Fruit fly (Drosophila melanogaster) whole organism, embryonic: ENCODE results near the gene Cp18.

Source experiments
- Abd-B ChIP-seq: fragments of 200-800 bp; sonication (Bioruptor generic); optimal IDR thresholded peaks from 2 replicates; lab custom pipeline; 2018; ENCODE audit warnings: missing biosample characterization, mild to moderate bottlenecking, missing genetic modification characterization, moderate library complexity
- Ada2b ChIP-seq: fragments of 200-800 bp; sonication (Bioruptor generic); IDR thresholded peaks from 2 replicates; pipeline ENCODE4 v1.3.6; 2022; ENCODE audit warnings: missing biosample characterization, missing genetic modification characterization
- B-H1 ChIP-seq: fragments of 200-800 bp; sonication (Bioruptor generic); IDR thresholded peaks from 3 replicates; pipeline ENCODE4 v1.3.6; 2022; ENCODE audit warnings: missing biosample characterization, missing genetic modification characterization
- Blimp-1 ChIP-seq: fragments of 200-800 bp; sonication (Bioruptor generic); optimal IDR thresholded peaks from 3 replicates; lab custom pipeline; 2018; ENCODE audit warnings: missing biosample characterization, missing genetic modification characterization, mild to moderate bottlenecking, moderate library complexity, missing genetic modification reagents
- Bteb2 ChIP-seq: fragments of 200-800 bp; sonication (Bioruptor generic); optimal IDR thresholded peaks from 2 replicates; lab custom pipeline; 2016; ENCODE audit warnings: missing biosample characterization, missing genetic modification characterization
- CG10267 ChIP-seq: fragments of 200-800 bp; sonication (Bioruptor generic); optimal IDR thresholded peaks from 2 replicates; lab custom pipeline; 2018; ENCODE audit warnings: missing biosample characterization, mild to moderate bottlenecking, missing genetic modification characterization, moderate library complexity
- CG10979 ChIP-seq: fragments of 200-800 bp; sonication (Bioruptor generic); optimal IDR thresholded peaks from 2 replicates; lab custom pipeline; 2018; ENCODE audit warnings: missing biosample characterization, mild to moderate bottlenecking, missing genetic modification characterization, moderate library complexity
- CG11504 ChIP-seq: fragments of 200-800 bp; sonication (Bioruptor generic); optimal IDR thresholded peaks from 3 replicates; lab custom pipeline; 2019; ENCODE audit warnings: missing biosample characterization, mild to moderate bottlenecking, missing genetic modification characterization, moderate library complexity
- CG1233 ChIP-seq: fragments of 200-800 bp; sonication (Bioruptor generic); optimal IDR thresholded peaks from 4 replicates; lab custom pipeline; 2018; ENCODE audit warnings: missing biosample characterization, mild to moderate bottlenecking, missing genetic modification characterization
- CG12391 ChIP-seq: fragments of 200-800 bp; sonication (Bioruptor generic); optimal IDR thresholded peaks from 3 replicates; lab custom pipeline; 2018; ENCODE audit warnings: missing biosample characterization, mild to moderate bottlenecking, missing genetic modification characterization, moderate library complexity
- CG12659 ChIP-seq: fragments of 200-800 bp; sonication (Bioruptor generic); optimal IDR thresholded peaks from 3 replicates; lab custom pipeline; 2017; ENCODE audit warnings: mild to moderate bottlenecking, missing biosample characterization, missing genetic modification reagents, missing genetic modification characterization
- CG13424 ChIP-seq: fragments of 200-800 bp; sonication (Bioruptor generic); optimal IDR thresholded peaks from 2 replicates; lab custom pipeline; 2019; ENCODE audit warnings: missing biosample characterization, mild to moderate bottlenecking, missing genetic modification characterization, moderate library complexity
- CG14014 ChIP-seq: fragments of 200-800 bp; sonication (Bioruptor generic); IDR thresholded peaks from 2 replicates; pipeline ENCODE4 v1.3.6; 2022; ENCODE audit warnings: missing biosample characterization, missing genetic modification characterization
- CG14441 ChIP-seq: fragments of 200-800 bp; sonication (Bioruptor generic); IDR thresholded peaks from 2 replicates; pipeline ENCODE4 v1.3.6; 2022; ENCODE audit warnings: missing biosample characterization, missing genetic modification characterization
- CG14710 ChIP-seq: fragments of 200-800 bp; sonication (Bioruptor generic); optimal IDR thresholded peaks from 3 replicates; lab custom pipeline; 2019; ENCODE audit warnings: missing biosample characterization, mild to moderate bottlenecking, missing genetic modification characterization, moderate library complexity
- CG15269 ChIP-seq: fragments of 200-800 bp; sonication (Bioruptor generic); optimal IDR thresholded peaks from 2 replicates; lab custom pipeline; 2018; ENCODE audit warnings: missing biosample characterization, mild to moderate bottlenecking, missing genetic modification characterization, moderate library complexity
- CG15696 ChIP-seq: fragments of 200-800 bp; sonication (Bioruptor generic); optimal IDR thresholded peaks from 2 replicates; lab custom pipeline; 2019; ENCODE audit warnings: missing biosample characterization, mild to moderate bottlenecking, missing genetic modification characterization, moderate library complexity
- CG1603 ChIP-seq: fragments of 200-800 bp; sonication (Bioruptor generic); optimal IDR thresholded peaks from 2 replicates; lab custom pipeline; 2019; ENCODE audit warnings: missing biosample characterization, mild to moderate bottlenecking, missing genetic modification characterization, moderate library complexity
- CG16779 ChIP-seq: fragments of 200-800 bp; sonication (Bioruptor generic); IDR thresholded peaks from 2 replicates; pipeline ENCODE4 v1.3.6; 2022; ENCODE audit warnings: missing biosample characterization, missing genetic modification characterization
- CG18476 ChIP-seq: fragments of 200-800 bp; sonication (Bioruptor generic); optimal IDR thresholded peaks from 2 replicates; lab custom pipeline; 2016; ENCODE audit warnings: missing biosample characterization, mild to moderate bottlenecking, missing genetic modification characterization
- CG2129 ChIP-seq: fragments of 200-800 bp; sonication (Bioruptor generic); IDR thresholded peaks from 2 replicates; pipeline ENCODE4 v1.3.6; 2022; ENCODE audit warnings: missing biosample characterization, missing genetic modification characterization; ENCODE audit not compliant: partially characterized antibody
- CG2678 ChIP-seq: fragments of 200-800 bp; sonication (Bioruptor generic); optimal IDR thresholded peaks from 3 replicates; lab custom pipeline; 2019; ENCODE audit warnings: missing biosample characterization, mild to moderate bottlenecking, missing genetic modification characterization, moderate library complexity
- CG2712 ChIP-seq: fragments of 200-800 bp; optimal IDR thresholded peaks from 3 replicates; lab custom pipeline; 2019; ENCODE audit warnings: missing biosample characterization, mild to moderate bottlenecking, missing genetic modification characterization, moderate library complexity
- CG30020 ChIP-seq: fragments of 200-800 bp; optimal IDR thresholded peaks from 2 replicates; lab custom pipeline; 2019; ENCODE audit warnings: missing biosample characterization, mild to moderate bottlenecking, missing genetic modification characterization, moderate library complexity
- CG31441 ChIP-seq: fragments of 200-800 bp; sonication (Bioruptor generic); IDR thresholded peaks from 2 replicates; pipeline ENCODE4 v1.3.6; 2022; ENCODE audit warnings: missing biosample characterization, missing genetic modification characterization
- CG7556 ChIP-seq: fragments of 200-800 bp; sonication (Bioruptor generic); optimal IDR thresholded peaks from 2 replicates; lab custom pipeline; 2017; ENCODE audit warnings: missing biosample characterization, mild to moderate bottlenecking, missing genetic modification characterization
- CG7839 ChIP-seq: fragments of 200-800 bp; sonication (Bioruptor generic); optimal IDR thresholded peaks from 3 replicates; lab custom pipeline; 2018; ENCODE audit warnings: missing biosample characterization, mild to moderate bottlenecking, missing genetic modification characterization, moderate library complexity
- CG8388 ChIP-seq: fragments of 200-800 bp; sonication (Bioruptor generic); optimal IDR thresholded peaks from 2 replicates; lab custom pipeline; 2019; ENCODE audit warnings: missing biosample characterization, mild to moderate bottlenecking, missing genetic modification characterization, moderate library complexity
- CG9727 ChIP-seq: fragments of 200-800 bp; sonication (Bioruptor generic); optimal IDR thresholded peaks from 3 replicates; lab custom pipeline; 2017; ENCODE audit warnings: missing biosample characterization, mild to moderate bottlenecking, missing genetic modification characterization
- CG9797 ChIP-seq: fragments of 200-800 bp; sonication (Bioruptor generic); optimal IDR thresholded peaks from 3 replicates; lab custom pipeline; 2018; ENCODE audit warnings: missing biosample characterization, mild to moderate bottlenecking, missing genetic modification characterization
- CoRest ChIP-seq: fragments of 200-800 bp; sonication (Bioruptor generic); optimal IDR thresholded peaks from 3 replicates; lab custom pipeline; 2018; ENCODE audit warnings: missing biosample characterization, mild to moderate bottlenecking, missing genetic modification characterization, moderate library complexity
- Dip3 ChIP-seq: fragments of 200-800 bp; sonication (Bioruptor generic); optimal IDR thresholded peaks from 3 replicates; lab custom pipeline; 2016; ENCODE audit warnings: missing biosample characterization, missing genetic modification characterization
- Fer3 ChIP-seq: fragments of 200-800 bp; sonication (Bioruptor generic); optimal IDR thresholded peaks from 2 replicates; lab custom pipeline; 2018; ENCODE audit warnings: missing biosample characterization, mild to moderate bottlenecking, missing genetic modification characterization, moderate library complexity
- Hr51 ChIP-seq, 2 experiments: fragments of 200-800 bp; sonication (Bioruptor generic); optimal IDR thresholded peaks; 2 replicates in 1 of 2; 3 replicates in 1 of 2; lab custom pipeline; 2016 to 2018; ENCODE audit warnings: missing biosample characterization in 2 of 2, missing genetic modification characterization in 2 of 2, mild to moderate bottlenecking in 1 of 2, moderate library complexity in 1 of 2
- Med ChIP-seq: fragments of 200-800 bp; sonication (Bioruptor generic); peaks from one replicate; lab custom pipeline; 2016; ENCODE audit warnings: missing biosample characterization, missing genetic modification characterization, mild to moderate bottlenecking, inconsistent platforms, moderate library complexity
- Myb ChIP-seq: fragments of 200-800 bp; sonication (Bioruptor generic); optimal IDR thresholded peaks from 2 replicates; lab custom pipeline; 2016; ENCODE audit warnings: missing biosample characterization, missing genetic modification characterization
- Oli ChIP-seq: fragments of 200-800 bp; sonication (Bioruptor generic); optimal IDR thresholded peaks from 2 replicates; lab custom pipeline; 2018; ENCODE audit warnings: missing biosample characterization, mild to moderate bottlenecking, missing genetic modification characterization, moderate library complexity
- PHDP ChIP-seq: fragments of 200-800 bp; sonication (Bioruptor generic); optimal IDR thresholded peaks from 3 replicates; lab custom pipeline; 2018; ENCODE audit warnings: missing biosample characterization, mild to moderate bottlenecking, missing genetic modification characterization, moderate library complexity
- Sox102F ChIP-seq: fragments of 200-800 bp; sonication (Bioruptor generic); optimal IDR thresholded peaks from 2 replicates; lab custom pipeline; 2018; ENCODE audit warnings: missing biosample characterization, mild to moderate bottlenecking, missing genetic modification characterization, moderate library complexity
- Ssrp ChIP-seq: fragments of 200-800 bp; sonication (Bioruptor generic); optimal IDR thresholded peaks from 2 replicates; lab custom pipeline; 2018; ENCODE audit warnings: missing biosample characterization, mild to moderate bottlenecking, missing genetic modification characterization, moderate library complexity
- dmrt11E ChIP-seq: fragments of 200-800 bp; sonication (Bioruptor generic); optimal IDR thresholded peaks from 3 replicates; lab custom pipeline; 2018; ENCODE audit warnings: missing biosample characterization, mild to moderate bottlenecking, missing genetic modification characterization, moderate library complexity
- dmrt99B ChIP-seq: fragments of 200-800 bp; sonication (Bioruptor generic); optimal IDR thresholded peaks from 2 replicates; lab custom pipeline; 2018; ENCODE audit warnings: missing biosample characterization, mild to moderate bottlenecking, missing genetic modification characterization, moderate library complexity
- fd64A ChIP-seq: fragments of 200-800 bp; sonication (Bioruptor generic); optimal IDR thresholded peaks from 3 replicates; lab custom pipeline; 2018; ENCODE audit warnings: missing biosample characterization, mild to moderate bottlenecking, missing genetic modification characterization
- lola ChIP-seq, 3 experiments: fragments of >200 bp in 2 of 3; fragments of 200-800 bp in 1 of 3; sonication (Bioruptor generic) in 1 of 3; optimal IDR thresholded peaks; 2 replicates each; lab custom pipeline; 2017 to 2019; ENCODE audit warnings: missing biosample characterization in 3 of 3, missing genetic modification characterization in 3 of 3, mild to moderate bottlenecking in 1 of 3, moderate library complexity in 1 of 3
- pan ChIP-seq, 4 experiments: fragments of >200 bp in 3 of 4; fragments of 200-800 bp in 1 of 4; sonication (Bioruptor generic) in 1 of 4; optimal IDR thresholded peaks in 3 of 4; IDR thresholded peaks in 1 of 4; 2 replicates each; pipeline versions ENCODE4 v1.3.6 to Lab custom; 2017 to 2022; ENCODE audit warnings: missing biosample characterization in 2 of 4, missing genetic modification characterization in 2 of 4, mixed read lengths in 1 of 4
- sens ChIP-seq: fragments of 200-800 bp; sonication (Bioruptor generic); peaks from one replicate; lab custom pipeline; 2016; ENCODE audit warnings: missing biosample characterization, missing genetic modification characterization
- tio ChIP-seq: fragments of 200-800 bp; sonication (Bioruptor generic); optimal IDR thresholded peaks from 2 replicates; lab custom pipeline; 2017; ENCODE audit warnings: missing biosample characterization, missing genetic modification characterization, inconsistent platforms
- tup ChIP-seq: fragments of 200-800 bp; sonication (Bioruptor generic); optimal IDR thresholded peaks from 2 replicates; lab custom pipeline; 2016; ENCODE audit warnings: missing biosample characterization, mild to moderate bottlenecking, missing genetic modification characterization, moderate library complexity

The Cp18 gene

dm6 chr3L:8712913-8713312 lies 13.7 kb upstream of the Cp18 start (continued):
- TF ChIP-seq Blimp-1 (GFP tag; lab: Kevin White, UChicago) (peak; percentile 70), PHDP (tag; lab: Kevin White, UChicago) (peak; percentile 39), sens (peak; percentile 20), dmrt99B (peak; percentile 45), Dip3 (no peak), CG14441 (GFP tag; lab: Robert Waterston, UW) (no peak), tup (GFP tag; lab: Kevin White, UChicago) (no peak), CG1603 (no peak), CG15696 (tag; lab: Kevin White, UChicago) (peak; percentile 45), CG1233 (peak; percentile 33), pan (optimal IDR thresholded peaks at IDR 0.05; lab: Kevin White, UChicago) (no peak), pan (GFP tag; optimal IDR thresholded peaks at IDR 0.05 in 1 of 2, IDR thresholded peaks at IDR 0.05 in 1 of 2) (no peak), Fer3 (tag; lab: Kevin White, UChicago) (no peak), CG7839 (tag; lab: Kevin White, UChicago) (peak; percentile 48), Abd-B (GFP tag; lab: Kevin White, UChicago) (peak; percentile 31), CG14710 (tag; lab: Kevin White, UChicago) (peak; percentile 2), Med (peak; percentile 53), CG12391 (tag; lab: Kevin White, UChicago) (peak; percentile 31), CG8388 (GFP tag; lab: Kevin White, UChicago) (peak; percentile 24), CG18476 (no peak), CG31441 (peak; percentile 59), CG12659 (GFP tag; lab: Kevin White, UChicago) (no peak), CG7556 (peak; percentile 33), CG16779 (GFP tag; lab: Robert Waterston, UW) (no peak), Sox102F (GFP tag; lab: Kevin White, UChicago) (peak; percentile 38), CG30020 (tag; lab: Kevin White, UChicago) (no peak), Ssrp (tag; lab: Kevin White, UChicago) (peak; percentile 23), CG10267 (peak; percentile 46), Myb (GFP tag; lab: Kevin White, UChicago) (no peak), Bteb2 (GFP tag; lab: Kevin White, UChicago) (no peak), Oli (tag; lab: Kevin White, UChicago) (peak; percentile 25), fd64A (no peak), CG2678 (tag; lab: Kevin White, UChicago) (peak; percentile 56), CG15269 (tag; lab: Kevin White, UChicago) (peak; percentile 4), lola (GFP tag; optimal IDR thresholded peaks at IDR 0.05; lab: Kevin White, UChicago) (peak in 1 of 3 experiments; percentile 34), CG13424 (peak; percentile 4), Ada2b (no peak), CG9727 (GFP tag; lab: Kevin White, UChicago) (peak; percentile 57), Hr51 (GFP tag; optimal IDR thresholded peaks at IDR 0.05; lab: Kevin White, UChicago) (peak in 1 of 2 experiments; percentile 43), CoRest (tag; lab: Kevin White, UChicago) (peak; percentile 46), CG11504 (tag; lab: Kevin White, UChicago) (peak; percentile 47), CG2712 (peak; percentile 38), CG9797 (GFP tag; lab: Kevin White, UChicago) (no peak), B-H1 (no peak), CG14014 (GFP tag; lab: Robert Waterston, UW) (no peak), tio (GFP tag; lab: Kevin White, UChicago) (no peak), CG10979 (tag; lab: Kevin White, UChicago) (peak; percentile 27), CG2129 (GFP tag; lab: Robert Waterston, UW) (no peak), dmrt11E (peak; percentile 41)
